Worm (Caenorhabditis elegans) whole organism, young adult: ENCODE data around the gene Y69H2.15.

Source experiments
- ama-1 ChIP-seq, 3 experiments: fragments of 150-350 bp in 1 of 3; sonication (generic microtip) in 2 of 3; optimal IDR thresholded peaks; 2 replicates each; lab custom pipeline; 2014 to 2018; ENCODE audit warnings: missing biosample characterization in 2 of 3, missing genetic modification characterization in 2 of 3, missing genetic modification reagents in 2 of 3
- lin-35 ChIP-seq, 3 experiments: fragments of 150-350 bp in 2 of 3; sonication (generic microtip) in 1 of 3; optimal IDR thresholded peaks; 2 replicates each; lab custom pipeline; 2014 to 2018; ENCODE audit warnings: missing biosample characterization in 3 of 3, missing genetic modification characterization in 3 of 3, missing genetic modification reagents in 3 of 3

- TF ChIP-seq lin-35 (GFP tag; optimal IDR thresholded peaks at IDR 0.05; lab: Kevin White, UChicago) (no peak), ama-1 (optimal IDR thresholded peaks at IDR 0.05; lab: Kevin White, UChicago) (no peak), ama-1 (GFP tag; optimal IDR thresholded peaks at IDR 0.05; lab: Kevin White, UChicago) (no peak)
Measured at ce11 chrV:18670017-18670416, 43.4 kb upstream of the Y69H2.15 start, which contains the start of gene Y69H2.10.
